Worm (Caenorhabditis elegans): ENCODE data around the gene dlc-4.

dlc-4 gene

ce11 chrIV:16399017-16399416 is 44.0 kb upstream of the dlc-4 start (continued):
- TF ChIP-seq swsn-7 (tag; optimal IDR thresholded peaks at IDR 0.05) (peak; percentile 1), efl-3 (GFP tag; optimal IDR thresholded peaks at IDR 0.05) (no peak), efl-1 (optimal IDR thresholded peaks at IDR 0.05) (peak in 1 of 2 experiments; percentile 10), efl-1 (GFP tag; optimal IDR thresholded peaks at IDR 0.05 in 1 of 2) (no peak), fos-1 (tag; optimal IDR thresholded peaks at IDR 0.05) (no peak), jun-1 (tag; optimal IDR thresholded peaks at IDR 0.05) (no peak), irx-1 (tag; optimal IDR thresholded peaks at IDR 0.05) (no peak), ces-1 (GFP tag; optimal IDR thresholded peaks at IDR 0.05) (no peak), C16A3.4 (tag; optimal IDR thresholded peaks at IDR 0.05) (peak; percentile 2), unc-130 (tag; optimal IDR thresholded peaks at IDR 0.05) (no peak), nhr-47 (tag; optimal IDR thresholded peaks at IDR 0.05) (peak; percentile 50), mdl-1 (tag; optimal IDR thresholded peaks at IDR 0.05) (peak in 1 of 2 experiments; percentile 35), dsc-1 (tag; optimal IDR thresholded peaks at IDR 0.05) (peak; percentile 44), Y116A8C.19 (tag; optimal IDR thresholded peaks at IDR 0.05; ENCODE audit: borderline replicate concordance) (no peak), grh-1 (GFP tag; IDR thresholded peaks at IDR 0.05) (no peak), tlp-1 (tag; optimal IDR thresholded peaks at IDR 0.05) (no peak), unc-30 (tag; optimal IDR thresholded peaks at IDR 0.05) (no peak), ceh-82 (tag; optimal IDR thresholded peaks at IDR 0.05) (peak in 1 of 3 experiments; percentile 15), nhr-28 (tag; optimal IDR thresholded peaks at IDR 0.05) (no peak), zip-4 (GFP tag; optimal IDR thresholded peaks at IDR 0.05) (no peak), snpc-4 (tag; optimal IDR thresholded peaks at IDR 0.05) (peak; percentile 10), nhr-71 (tag; optimal IDR thresholded peaks at IDR 0.05) (peak; percentile 27), ets-5 (GFP tag; IDR thresholded peaks at IDR 0.05) (no peak), unc-62 (GFP tag; optimal IDR thresholded peaks at IDR 0.05) (no peak), vab-15 (tag; optimal IDR thresholded peaks at IDR 0.05) (no peak), isw-1 (GFP tag; IDR thresholded peaks at IDR 0.05) (no peak), egl-13 (tag; optimal IDR thresholded peaks at IDR 0.05) (no peak), sptf-1 (tag; optimal IDR thresholded peaks at IDR 0.05) (no peak), zag-1 (tag; optimal IDR thresholded peaks at IDR 0.05) (no peak), unc-86 (tag; optimal IDR thresholded peaks at IDR 0.05) (no peak), ceh-90 (tag; optimal IDR thresholded peaks at IDR 0.05) (no peak), unc-98 (GFP tag; IDR thresholded peaks at IDR 0.05) (no peak), ztf-11 (tag; optimal IDR thresholded peaks at IDR 0.05) (no peak), ztf-4 (tag; optimal IDR thresholded peaks at IDR 0.05) (no peak), aly-2 (tag; optimal IDR thresholded peaks at IDR 0.05) (no peak), nhr-237 (tag; optimal IDR thresholded peaks at IDR 0.05) (no peak), nhr-84 (tag; optimal IDR thresholded peaks at IDR 0.05) (no peak)

ce11 chrIV:16399776-16400368 is 43.2 kb upstream of the dlc-4 start, which contains the start of gene Y65A5A.1:
TSS of gene Y65A5A.1 (minus strand) at chrIV:16399826.
- no peak for TF ChIP-seq aly-2 (tag; optimal IDR thresholded peaks at IDR 0.05)
- no peak for TF ChIP-seq zip-4 (GFP tag; optimal IDR thresholded peaks at IDR 0.05)
- TF ChIP-seq snu-23 (GFP tag; optimal IDR thresholded peaks at IDR 0.05), result peak; percentile 7
- no peak for TF ChIP-seq F16B12.6 (tag; optimal IDR thresholded peaks at IDR 0.05)
- no peak for TF ChIP-seq ets-5 (GFP tag; IDR thresholded peaks at IDR 0.05)
- no peak for TF ChIP-seq unc-62 (GFP tag; optimal IDR thresholded peaks at IDR 0.05)
- TF ChIP-seq ceh-88 (GFP tag; IDR thresholded peaks at IDR 0.05), result no peak
- no peak for TF ChIP-seq fkh-10 (GFP tag; optimal IDR thresholded peaks at IDR 0.05)
- TF ChIP-seq blmp-1 (tag; optimal IDR thresholded peaks at IDR 0.05), result no peak
- no peak for TF ChIP-seq tlp-1 (tag; optimal IDR thresholded peaks at IDR 0.05)
- TF ChIP-seq nhr-90 (tag; optimal IDR thresholded peaks at IDR 0.05; ENCODE audit: poor library complexity), result peak; percentile 26
- peak; percentile 19; the same call in 1 of the 2 replicates for TF ChIP-seq nhr-19 (GFP tag; conservative IDR thresholded peaks at IDR 0.05)
- TF ChIP-seq nhr-11 (tag; optimal IDR thresholded peaks at IDR 0.05), result no peak
- TF ChIP-seq pag-3 (tag; optimal IDR thresholded peaks at IDR 0.05; ENCODE audit: borderline replicate concordance, insufficient read depth), result no peak
- no peak for TF ChIP-seq hpl-2 (GFP tag; optimal IDR thresholded peaks at IDR 0.05)
- peak; percentile 4 for TF ChIP-seq lin-14 (GFP tag; optimal IDR thresholded peaks at IDR 0.05)
- TF ChIP-seq egl-27 (tag; optimal IDR thresholded peaks at IDR 0.05), result no peak
- TF ChIP-seq efl-1 (optimal IDR thresholded peaks at IDR 0.05), result no peak
- peak in 1 of 2 experiments; percentile 85 for TF ChIP-seq efl-1 (GFP tag; optimal IDR thresholded peaks at IDR 0.05 in 1 of 2)
- TF ChIP-seq lin-35 (GFP tag; optimal IDR thresholded peaks at IDR 0.05), result peak in 1 of 2 experiments; percentile 40

All from whole organism, L1 larva.